Fruit fly (Drosophila melanogaster) whole organism, embryonic: Measurements from ENCODE around the gene Muc14A.
A peak's percentile ranks its signal among the peaks of the same experiment; 100 is the strongest.

Source experiments
- ATbp ChIP-seq: fragments of 200-800 bp; sonication (Bioruptor generic); optimal IDR thresholded peaks from 2 replicates; lab custom pipeline; 2017; ENCODE audit warnings: missing biosample characterization, mild to moderate bottlenecking, missing genetic modification characterization, missing genetic modification reagents
- Abd-B ChIP-seq: fragments of 200-800 bp; sonication (Bioruptor generic); optimal IDR thresholded peaks from 2 replicates; lab custom pipeline; 2018; ENCODE audit warnings: missing biosample characterization, mild to moderate bottlenecking, missing genetic modification characterization, moderate library complexity
- BtbVII ChIP-seq: fragments of 200-800 bp; sonication (Bioruptor generic); optimal IDR thresholded peaks from 3 replicates; lab custom pipeline; 2017; ENCODE audit warnings: missing biosample characterization, mild to moderate bottlenecking, missing genetic modification characterization
- CG10267 ChIP-seq: fragments of 200-800 bp; sonication (Bioruptor generic); optimal IDR thresholded peaks from 2 replicates; lab custom pipeline; 2018; ENCODE audit warnings: missing biosample characterization, mild to moderate bottlenecking, missing genetic modification characterization, moderate library complexity
- CG11560 ChIP-seq: fragments of 200-800 bp; sonication (Bioruptor generic); IDR thresholded peaks from 3 replicates; pipeline ENCODE4 v1.3.6; 2022; ENCODE audit warnings: missing biosample characterization, missing genetic modification characterization
- CG12391 ChIP-seq: fragments of 200-800 bp; sonication (Bioruptor generic); optimal IDR thresholded peaks from 3 replicates; lab custom pipeline; 2018; ENCODE audit warnings: missing biosample characterization, mild to moderate bottlenecking, missing genetic modification characterization, moderate library complexity
- CG13296 ChIP-seq: fragments of 200-800 bp; sonication (Bioruptor generic); optimal IDR thresholded peaks from 3 replicates; lab custom pipeline; 2018; ENCODE audit warnings: missing biosample characterization, mild to moderate bottlenecking, missing genetic modification characterization
- CG13424 ChIP-seq: fragments of 200-800 bp; sonication (Bioruptor generic); optimal IDR thresholded peaks from 2 replicates; lab custom pipeline; 2019; ENCODE audit warnings: missing biosample characterization, mild to moderate bottlenecking, missing genetic modification characterization, moderate library complexity
- CG15514 ChIP-seq: fragments of 200-800 bp; sonication (Bioruptor generic); optimal IDR thresholded peaks from 3 replicates; lab custom pipeline; 2017; ENCODE audit warnings: missing biosample characterization, missing genetic modification characterization, mild to moderate bottlenecking, moderate library complexity, missing genetic modification reagents
- CG15696 ChIP-seq: fragments of 200-800 bp; sonication (Bioruptor generic); optimal IDR thresholded peaks from 2 replicates; lab custom pipeline; 2019; ENCODE audit warnings: missing biosample characterization, mild to moderate bottlenecking, missing genetic modification characterization, moderate library complexity
- CG17829 ChIP-seq: fragments of 200-800 bp; optimal IDR thresholded peaks from 2 replicates; lab custom pipeline; 2019; ENCODE audit warnings: missing biosample characterization, mild to moderate bottlenecking, missing genetic modification characterization, moderate library complexity
- CG17912 ChIP-seq: fragments of 200-800 bp; sonication (Bioruptor generic); optimal IDR thresholded peaks from 2 replicates; lab custom pipeline; 2018; ENCODE audit warnings: missing biosample characterization, mild to moderate bottlenecking, missing genetic modification characterization
- CG2116 ChIP-seq: fragments of 200-800 bp; sonication (Bioruptor generic); optimal IDR thresholded peaks from 3 replicates; lab custom pipeline; 2018; ENCODE audit warnings: missing biosample characterization, mild to moderate bottlenecking, missing genetic modification characterization
- CG2199 ChIP-seq: fragments of 200-800 bp; sonication (Bioruptor generic); IDR thresholded peaks from 3 replicates; pipeline ENCODE4 v1.3.6; 2022; ENCODE audit warnings: missing biosample characterization, missing genetic modification characterization
- CG2712 ChIP-seq: fragments of 200-800 bp; optimal IDR thresholded peaks from 3 replicates; lab custom pipeline; 2019; ENCODE audit warnings: missing biosample characterization, mild to moderate bottlenecking, missing genetic modification characterization, moderate library complexity
- CG33213 ChIP-seq: fragments of 200-800 bp; sonication (Bioruptor generic); optimal IDR thresholded peaks from 3 replicates; lab custom pipeline; 2016; ENCODE audit warnings: missing biosample characterization, missing genetic modification characterization
- CG6791 ChIP-seq: fragments of 200-800 bp; sonication (Bioruptor generic); IDR thresholded peaks from 3 replicates; pipeline ENCODE4 v1.3.6; 2022; ENCODE audit warnings: missing biosample characterization, missing genetic modification characterization; ENCODE audit not compliant: partially characterized antibody
- CG8290 ChIP-seq, 3 experiments: fragments of 200-800 bp; sonication (Bioruptor generic); optimal IDR thresholded peaks; 2 replicates each; lab custom pipeline; 2016 to 2019; ENCODE audit warnings: missing biosample characterization in 3 of 3, missing genetic modification characterization in 3 of 3, mild to moderate bottlenecking in 2 of 3, moderate library complexity in 1 of 3
- Dbx ChIP-seq: fragments of 200-800 bp; sonication (Bioruptor generic); IDR thresholded peaks from 3 replicates; pipeline ENCODE4 v1.3.6; 2022; ENCODE audit warnings: missing biosample characterization, missing genetic modification characterization
- Deaf1 ChIP-seq: fragments of 200-800 bp; optimal IDR thresholded peaks from 3 replicates; lab custom pipeline; 2019; ENCODE audit warnings: missing biosample characterization, mild to moderate bottlenecking, missing genetic modification characterization, moderate library complexity
- Dp ChIP-seq: fragments of 200-800 bp; sonication (Bioruptor generic); optimal IDR thresholded peaks from 2 replicates; lab custom pipeline; 2018; ENCODE audit warnings: missing biosample characterization, mild to moderate bottlenecking, missing genetic modification characterization, moderate library complexity
- Dref ChIP-seq: fragments of 200-800 bp; sonication (Bioruptor generic); IDR thresholded peaks from 2 replicates; pipeline ENCODE4 v1.3.6; 2022; ENCODE audit warnings: missing biosample characterization, missing genetic modification characterization
- E2f2 ChIP-seq: fragments of 200-800 bp; sonication (Bioruptor generic); IDR thresholded peaks from 2 replicates; pipeline ENCODE4 v1.3.6; 2022; ENCODE audit warnings: missing biosample characterization, missing genetic modification characterization
- HLH3B ChIP-seq: fragments of 200-800 bp; sonication (Bioruptor generic); IDR thresholded peaks from 2 replicates; pipeline ENCODE4 v1.3.6; 2022; ENCODE audit warnings: missing biosample characterization, missing genetic modification characterization
- Lhr ChIP-seq: fragments of 200-800 bp; sonication (Bioruptor generic); optimal IDR thresholded peaks from 3 replicates; lab custom pipeline; 2017; ENCODE audit warnings: mild to moderate bottlenecking, missing biosample characterization, missing genetic modification reagents, missing genetic modification characterization
- MBD-R2 ChIP-seq: fragments of 200-800 bp; sonication (Bioruptor generic); IDR thresholded peaks from 2 replicates; pipeline ENCODE4 v1.3.6; 2022; ENCODE audit warnings: missing biosample characterization, missing genetic modification characterization
- MTF-1 ChIP-seq: fragments of 200-800 bp; sonication (Bioruptor generic); optimal IDR thresholded peaks from 2 replicates; lab custom pipeline; 2018; ENCODE audit warnings: missing biosample characterization, mild to moderate bottlenecking, missing genetic modification characterization, borderline replicate concordance
- Max ChIP-seq: fragments of 200-800 bp; sonication (Bioruptor generic); optimal IDR thresholded peaks from 2 replicates; lab custom pipeline; 2016; ENCODE audit warnings: missing biosample characterization, mild to moderate bottlenecking, missing genetic modification characterization
- NK7.1 ChIP-seq: fragments of 200-800 bp; sonication (Bioruptor generic); optimal IDR thresholded peaks from 3 replicates; lab custom pipeline; 2016; ENCODE audit warnings: missing biosample characterization, missing genetic modification characterization
- Pdp1 ChIP-seq, 2 experiments: fragments of 200-800 bp; sonication (Bioruptor generic); optimal IDR thresholded peaks; 3 replicates each; lab custom pipeline; 2016; ENCODE audit warnings: missing biosample characterization in 2 of 2, missing genetic modification characterization in 2 of 2, mild to moderate bottlenecking in 1 of 2, moderate library complexity in 1 of 2
- Sry-δ ChIP-seq: fragments of 200-800 bp; sonication (Bioruptor generic); optimal IDR thresholded peaks from 2 replicates; lab custom pipeline; 2016; ENCODE audit warnings: missing biosample characterization, missing genetic modification characterization
- abd-A ChIP-seq: fragments of 200-800 bp; sonication (Bioruptor generic); optimal IDR thresholded peaks from 3 replicates; lab custom pipeline; 2019; ENCODE audit warnings: missing biosample characterization, mild to moderate bottlenecking, missing genetic modification characterization, moderate library complexity
- amos ChIP-seq: fragments of 200-800 bp; sonication (Bioruptor generic); IDR thresholded peaks from 2 replicates; pipeline ENCODE4 v1.3.6; 2022; ENCODE audit warnings: missing biosample characterization, missing genetic modification characterization; ENCODE audit not compliant: partially characterized antibody
- chinmo ChIP-seq: fragments of 200-800 bp; sonication (Bioruptor generic); IDR thresholded peaks from 4 replicates; pipeline ENCODE4 v1.3.6; 2022; ENCODE audit warnings: missing biosample characterization, missing genetic modification characterization; ENCODE audit not compliant: partially characterized antibody
- dysf ChIP-seq: fragments of 200-800 bp; sonication (Bioruptor generic); IDR thresholded peaks from 3 replicates; pipeline ENCODE4 v1.3.6; 2022; ENCODE audit warnings: missing biosample characterization, missing genetic modification characterization
- ftz-f1 ChIP-seq: fragments of 200-800 bp; sonication (Bioruptor generic); optimal IDR thresholded peaks from 2 replicates; lab custom pipeline; 2016; ENCODE audit warnings: missing biosample characterization, missing genetic modification characterization
- gfzf ChIP-seq: fragments of 200-800 bp; sonication (Bioruptor generic); optimal IDR thresholded peaks from 2 replicates; lab custom pipeline; 2016; ENCODE audit warnings: missing biosample characterization, mild to moderate bottlenecking, missing genetic modification characterization, moderate library complexity
- grau ChIP-seq: fragments of 200-800 bp; optimal IDR thresholded peaks from 3 replicates; lab custom pipeline; 2019; ENCODE audit warnings: missing biosample characterization, mild to moderate bottlenecking, missing genetic modification characterization, moderate library complexity
- gro ChIP-seq: fragments of 200-800 bp; sonication (Bioruptor generic); optimal IDR thresholded peaks from 2 replicates; lab custom pipeline; 2016; ENCODE audit warnings: missing biosample characterization, missing genetic modification characterization
- gt ChIP-seq: fragments of 200-800 bp; sonication (Bioruptor generic); IDR thresholded peaks from 2 replicates; pipeline ENCODE4 v1.3.6; 2022; ENCODE audit warnings: missing biosample characterization, missing genetic modification characterization
- her ChIP-seq: fragments of 200-800 bp; sonication (Bioruptor generic); optimal IDR thresholded peaks from 2 replicates; lab custom pipeline; 2016; ENCODE audit warnings: missing biosample characterization, missing genetic modification characterization
- insv ChIP-seq, 2 experiments: fragments of 200-800 bp; sonication (Bioruptor generic); optimal IDR thresholded peaks; 3 replicates each; lab custom pipeline; 2016 to 2018; ENCODE audit warnings: missing biosample characterization in 2 of 2, missing genetic modification characterization in 2 of 2
- mam ChIP-seq: fragments of 200-800 bp; sonication (Bioruptor generic); optimal IDR thresholded peaks from 3 replicates; lab custom pipeline; 2016; ENCODE audit warnings: missing biosample characterization, missing genetic modification characterization
- phol ChIP-seq: fragments of 200-800 bp; sonication (Bioruptor generic); optimal IDR thresholded peaks from 3 replicates; lab custom pipeline; 2018; ENCODE audit warnings: missing biosample characterization, mild to moderate bottlenecking, missing genetic modification characterization, moderate library complexity
- sd ChIP-seq: fragments of 200-800 bp; sonication (Bioruptor generic); optimal IDR thresholded peaks from 3 replicates; lab custom pipeline; 2018; ENCODE audit warnings: missing biosample characterization, mild to moderate bottlenecking, missing genetic modification characterization, moderate library complexity
- shn ChIP-seq: fragments of 200-800 bp; sonication (Bioruptor generic); optimal IDR thresholded peaks from 3 replicates; lab custom pipeline; 2016; ENCODE audit warnings: missing biosample characterization, missing genetic modification characterization
- sug ChIP-seq: fragments of 200-800 bp; optimal IDR thresholded peaks from 2 replicates; lab custom pipeline; 2019; ENCODE audit warnings: missing biosample characterization, mild to moderate bottlenecking, missing genetic modification characterization, moderate library complexity
- tna ChIP-seq: fragments of 200-800 bp; sonication (Bioruptor generic); IDR thresholded peaks from 2 replicates; pipeline ENCODE4 v1.3.6; 2022; ENCODE audit warnings: missing biosample characterization, missing genetic modification characterization; ENCODE audit not compliant: partially characterized antibody
- vvl ChIP-seq: fragments of 200-800 bp; sonication (Bioruptor generic); IDR thresholded peaks from 2 replicates; pipeline ENCODE4 v1.3.6; 2022; ENCODE audit warnings: missing biosample characterization, missing genetic modification characterization

Gene Muc14A

dm6 chrX:16096488-16096887, 87.6 kb downstream of the Muc14A start (continued):
- no peak for TF ChIP-seq ATbp (GFP tag; lab: Kevin White, UChicago)
- TF ChIP-seq sd, result peak; percentile 79
- peak; percentile 28 for TF ChIP-seq CG12391 (tag; lab: Kevin White, UChicago)
- TF ChIP-seq Max (GFP tag; lab: Kevin White, UChicago), result peak; percentile 20
- peak; percentile 20 for TF ChIP-seq ftz-f1 (GFP tag; lab: Kevin White, UChicago)
- TF ChIP-seq CG2712 (tag; lab: Kevin White, UChicago), result peak; percentile 47
- no peak for TF ChIP-seq dysf (GFP tag; lab: Robert Waterston, UW)
- peak; percentile 86 for TF ChIP-seq CG11560 (tag; lab: Robert Waterston, UW)
- no peak for TF ChIP-seq CG15696
- peak; percentile 87; the same call in 1 of the 2 replicates for TF ChIP-seq amos
- TF ChIP-seq vvl, result peak; percentile 47; the same call in 1 of the 2 replicates
- peak; percentile 67 for TF ChIP-seq CG33213 (GFP tag; lab: Kevin White, UChicago)
- TF ChIP-seq BtbVII (GFP tag; lab: Kevin White, UChicago), result no peak
- peak; percentile 46; the same call in 1 of the 2 replicates for TF ChIP-seq MBD-R2 (GFP tag; lab: Robert Waterston, UW)
- peak; percentile 71 for TF ChIP-seq Dref (GFP tag; lab: Robert Waterston, UW)
- peak; percentile 21 for TF ChIP-seq CG8290 (GFP tag; optimal IDR thresholded peaks at IDR 0.05; lab: Kevin White, UChicago)
- peak; percentile 18 to 74 for TF ChIP-seq CG8290 (tag; optimal IDR thresholded peaks at IDR 0.05; lab: Kevin White, UChicago)
- TF ChIP-seq CG17912, result no peak
- peak; percentile 85 for TF ChIP-seq CG6791 (GFP tag; lab: Robert Waterston, UW)
- peak; percentile 11 for TF ChIP-seq mam (GFP tag; lab: Kevin White, UChicago)
- peak; percentile 46; the same call in 2 of the 3 replicates for TF ChIP-seq CG2199 (GFP tag; lab: Robert Waterston, UW)
- TF ChIP-seq gt (GFP tag; lab: Robert Waterston, UW), result no peak
- TF ChIP-seq MTF-1 (GFP tag; lab: Kevin White, UChicago), result no peak
- no peak for TF ChIP-seq CG13296 (GFP tag; lab: Kevin White, UChicago)
- TF ChIP-seq CG17829 (tag; lab: Kevin White, UChicago), result peak; percentile 4
- peak in 1 of 2 experiments; percentile 50 for TF ChIP-seq insv (GFP tag; optimal IDR thresholded peaks at IDR 0.05; lab: Kevin White, UChicago)
- TF ChIP-seq Dp (GFP tag; lab: Kevin White, UChicago), result peak; percentile 61
- peak; percentile 25 for TF ChIP-seq abd-A (tag; lab: Kevin White, UChicago)
- peak; percentile 69 for TF ChIP-seq Abd-B (GFP tag; lab: Kevin White, UChicago)
- TF ChIP-seq grau (tag; lab: Kevin White, UChicago), result peak; percentile 10
- TF ChIP-seq Dbx (GFP tag; lab: Robert Waterston, UW), result 0 out of 3 replicates have a peak, but pooled peaks have one; percentile 27
- TF ChIP-seq gfzf (GFP tag; lab: Kevin White, UChicago), result peak; percentile 68
- peak; percentile 69; the same call in 1 of the 2 replicates for TF ChIP-seq E2f2 (GFP tag; lab: Robert Waterston, UW)
- TF ChIP-seq tna, result 0 out of 2 replicates have a peak, but pooled peaks have one; percentile 26
- peak; percentile 39 for TF ChIP-seq CG10267 (tag; lab: Kevin White, UChicago)
- no peak for TF ChIP-seq shn (GFP tag; lab: Kevin White, UChicago)
- TF ChIP-seq CG13424 (tag; lab: Kevin White, UChicago), result peak; percentile 2
- TF ChIP-seq HLH3B (GFP tag; lab: Robert Waterston, UW), result no peak
- TF ChIP-seq Lhr, result peak; percentile 82
- TF ChIP-seq Deaf1 (tag; lab: Kevin White, UChicago), result peak; percentile 18
- TF ChIP-seq CG15514 (GFP tag; lab: Kevin White, UChicago), result peak; percentile 93
- peak in 1 of 2 experiments; percentile 51 for TF ChIP-seq Pdp1 (GFP tag; optimal IDR thresholded peaks at IDR 0.05; lab: Kevin White, UChicago)
- TF ChIP-seq chinmo (GFP tag; lab: Robert Waterston, UW), result 0 out of 4 replicates have a peak, but pooled peaks have one; percentile 69
- peak; percentile 0 for TF ChIP-seq her (GFP tag; lab: Kevin White, UChicago)
- TF ChIP-seq phol, result peak; percentile 53
- peak; percentile 41 for TF ChIP-seq sug
- peak; percentile 98 for TF ChIP-seq Sry-δ (GFP tag; lab: Kevin White, UChicago)
- TF ChIP-seq NK7.1 (GFP tag; lab: Kevin White, UChicago), result no peak
- peak; percentile 30 for TF ChIP-seq gro
- TF ChIP-seq CG2116 (GFP tag; lab: Kevin White, UChicago), result peak; percentile 56
